Worm (Caenorhabditis elegans): ENCODE results near the gene lgc-12.

DNA sequence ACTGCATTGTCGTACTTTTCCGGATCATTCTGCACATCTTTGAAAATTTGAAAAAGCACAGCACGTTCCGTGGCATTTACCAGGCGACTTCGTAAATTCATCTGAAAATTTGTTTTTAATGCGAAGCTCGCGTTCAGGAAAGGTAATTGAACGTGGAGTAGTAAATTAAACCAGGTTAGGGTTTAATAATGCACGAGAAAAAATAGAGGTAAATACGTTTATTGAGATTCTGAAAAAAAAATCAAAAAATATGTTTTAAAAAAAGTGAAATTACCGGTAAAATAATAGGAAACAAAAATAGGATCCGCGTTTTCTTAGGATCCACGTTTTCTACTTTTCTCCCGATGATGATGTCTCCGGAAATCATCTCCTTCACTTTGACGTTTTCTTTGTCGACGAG, 43.5 kb upstream of the lgc-12 start, which contains the start of gene clk-2:
- TF ChIP-seq ama-1 (optimal IDR thresholded peaks at IDR 0.05): no peak
- TF ChIP-seq fos-1 (tag; optimal IDR thresholded peaks at IDR 0.05): no peak
- TF ChIP-seq nhr-129 (tag; optimal IDR thresholded peaks at IDR 0.05): no peak
- TF ChIP-seq sem-4 (tag; optimal IDR thresholded peaks at IDR 0.05): no peak
- TF ChIP-seq unc-62 (GFP tag; optimal IDR thresholded peaks at IDR 0.05): no peak
- no peak for TF ChIP-seq lsy-2 (tag; optimal IDR thresholded peaks at IDR 0.05)
- no peak for TF ChIP-seq ceh-82 (tag; optimal IDR thresholded peaks at IDR 0.05)
- TF ChIP-seq nhr-10 (tag; optimal IDR thresholded peaks at IDR 0.05): no peak
- TF ChIP-seq snpc-4 (tag; optimal IDR thresholded peaks at IDR 0.05): no peak
- TF ChIP-seq skn-1 (tag; optimal IDR thresholded peaks at IDR 0.05): no peak
- no peak for TF ChIP-seq lin-13 (GFP tag; optimal IDR thresholded peaks at IDR 0.05)

Data from whole organism, L2 larva.